Worm (Caenorhabditis elegans): ENCODE measurements around the gene srt-35.

srt-35 gene

ce11 chrV:4260090-4260489, 4.3 kb downstream of the srt-35 start, which contains the start of gene srt-3:
TSS of gene srt-3 (minus strand) at chrV:4260190.
- TF ChIP-seq nhr-25 (tag; optimal IDR thresholded peaks at IDR 0.05; ENCODE audit: borderline replicate concordance, insufficient read depth) (no peak), lin-39 (tag; optimal IDR thresholded peaks at IDR 0.05) (no peak), F37D6.2 (tag; optimal IDR thresholded peaks at IDR 0.05) (no peak), madf-5 (GFP tag; IDR thresholded peaks at IDR 0.05) (no peak), mdt-29 (GFP tag; IDR thresholded peaks at IDR 0.05) (no peak), fkh-10 (GFP tag; optimal IDR thresholded peaks at IDR 0.05) (no peak), arid-1 (GFP tag; conservative IDR thresholded peaks at IDR 0.05) (no peak), nhr-10 (tag; optimal IDR thresholded peaks at IDR 0.05) (no peak), unc-62 (GFP tag; optimal IDR thresholded peaks at IDR 0.05 in 1 of 2) (no peak), unc-62 (tag; optimal IDR thresholded peaks at IDR 0.05) (no peak), Y5F2A.4 (GFP tag; optimal IDR thresholded peaks at IDR 0.05) (no peak), spr-1 (tag; optimal IDR thresholded peaks at IDR 0.05) (no peak), ceh-32 (tag; optimal IDR thresholded peaks at IDR 0.05; ENCODE audit: poor library complexity) (no peak), nhr-76 (tag; optimal IDR thresholded peaks at IDR 0.05) (no peak), hif-1 (tag; optimal IDR thresholded peaks at IDR 0.05) (no peak), T20F7.1 (GFP tag; optimal IDR thresholded peaks at IDR 0.05) (no peak), skn-1 (tag; optimal IDR thresholded peaks at IDR 0.05) (no peak), set-16 (GFP tag; IDR thresholded peaks at IDR 0.05) (no peak), lin-15B (tag; optimal IDR thresholded peaks at IDR 0.05) (no peak)

ce11 chrV:4256474-4256873, 7.9 kb downstream of the srt-35 start, which contains the start of gene srt-14:
TSS of gene srt-14 (minus strand) at chrV:4256574.
- TF ChIP-seq duxl-1 (tag; optimal IDR thresholded peaks at IDR 0.05; ENCODE audit: poor library complexity) = no peak
- no peak for TF ChIP-seq mep-1 (tag; optimal IDR thresholded peaks at IDR 0.05)
- no peak for TF ChIP-seq T26A8.4 (GFP tag; IDR thresholded peaks at IDR 0.05)
- TF ChIP-seq nhr-48 (tag; optimal IDR thresholded peaks at IDR 0.05) = no peak

DNA sequence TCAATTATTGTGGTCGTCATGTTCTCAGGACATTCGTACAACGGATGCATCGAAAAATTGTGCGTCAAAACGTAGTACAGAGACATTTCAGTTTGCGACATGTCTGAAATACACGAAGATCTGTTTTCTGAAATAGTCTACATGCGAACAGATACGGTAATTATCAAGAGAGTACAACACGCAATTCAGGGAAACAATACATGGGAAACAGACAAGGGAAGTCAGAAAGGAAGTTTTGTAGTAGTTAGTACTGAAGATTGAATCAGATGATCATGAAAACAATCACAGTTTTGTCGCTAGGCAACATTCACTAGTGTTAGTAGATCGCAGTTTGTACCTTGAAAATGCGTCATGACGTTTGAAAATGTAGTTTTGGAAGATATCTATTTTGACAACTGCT, 14.4 kb downstream of the srt-35 start, which contains the start of gene srt-13:
srt-13 (minus strand) TSS at position 101 of the 400 bp plus-strand sequence.
- TF ChIP-seq mdl-1 (tag; optimal IDR thresholded peaks at IDR 0.05) (no peak), aly-2 (tag; optimal IDR thresholded peaks at IDR 0.05) (no peak), rbr-2 (tag; optimal IDR thresholded peaks at IDR 0.05) (no peak), T20F7.1 (GFP tag; optimal IDR thresholded peaks at IDR 0.05) (no peak), nhr-42 (GFP tag; IDR thresholded peaks at IDR 0.05) (no peak), snpc-1.2 (GFP tag; IDR thresholded peaks at IDR 0.05) (no peak), mdt-29 (GFP tag; IDR thresholded peaks at IDR 0.05) (no peak), nhr-25 (tag; optimal IDR thresholded peaks at IDR 0.05; ENCODE audit: borderline replicate concordance, insufficient read depth) (no peak), fos-1 (tag; optimal IDR thresholded peaks at IDR 0.05) (no peak), ceh-82 (tag; optimal IDR thresholded peaks at IDR 0.05) (no peak), nhr-10 (tag; optimal IDR thresholded peaks at IDR 0.05) (no peak), ceh-44 (GFP tag; IDR thresholded peaks at IDR 0.05) (no peak), set-16 (GFP tag; IDR thresholded peaks at IDR 0.05) (no peak), nhr-111 (GFP tag; optimal IDR thresholded peaks at IDR 0.05) (no peak), nhr-48 (tag; optimal IDR thresholded peaks at IDR 0.05) (no peak), zfp-3 (GFP tag; conservative IDR thresholded peaks at IDR 0.05) (no peak), sdz-12 (GFP tag; optimal IDR thresholded peaks at IDR 0.05) (no peak), ceh-62 (tag; optimal IDR thresholded peaks at IDR 0.05) (no peak), tag-97 (GFP tag; IDR thresholded peaks at IDR 0.05) (no peak)

DNA sequence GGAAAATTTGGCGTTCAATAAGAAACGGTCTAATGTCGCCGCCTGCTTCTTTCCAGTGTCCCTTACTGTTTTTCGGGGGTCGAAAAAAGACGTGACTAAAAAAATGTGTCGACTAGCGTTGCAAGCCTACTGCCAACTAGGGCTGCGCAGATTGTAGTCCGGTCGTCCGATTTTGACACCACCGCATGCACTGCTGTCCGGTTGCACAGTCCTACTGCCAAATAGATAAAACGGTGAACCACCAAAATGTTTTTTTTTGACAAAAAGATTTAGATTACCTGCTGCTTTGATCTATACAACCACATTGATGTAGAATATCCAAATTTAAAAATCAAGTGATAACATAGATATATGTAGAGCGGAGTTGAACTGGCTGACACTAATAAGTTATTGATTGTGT, 16.1 kb downstream of the srt-35 start:
- no peak for TF ChIP-seq nhr-6 (tag; optimal IDR thresholded peaks at IDR 0.05)
- no peak for TF ChIP-seq php-3 (GFP tag; IDR thresholded peaks at IDR 0.05)
- TF ChIP-seq nhr-41 (GFP tag; IDR thresholded peaks at IDR 0.05) = no peak
- TF ChIP-seq dmd-6 (GFP tag; IDR thresholded peaks at IDR 0.05) = no peak
- no peak for TF ChIP-seq nhr-77 (tag; optimal IDR thresholded peaks at IDR 0.05)
- TF ChIP-seq pqm-1 (tag; optimal IDR thresholded peaks at IDR 0.05) = no peak
- no peak for TF ChIP-seq zfp-3 (GFP tag; conservative IDR thresholded peaks at IDR 0.05)
- no peak for TF ChIP-seq ceh-82 (tag; optimal IDR thresholded peaks at IDR 0.05)
- no peak for TF ChIP-seq fkh-10 (GFP tag; optimal IDR thresholded peaks at IDR 0.05)
- no peak for TF ChIP-seq dpl-1 (GFP tag; optimal IDR thresholded peaks at IDR 0.05)
- TF ChIP-seq mdt-29 (GFP tag; IDR thresholded peaks at IDR 0.05) = no peak
- TF ChIP-seq lin-38 (GFP tag; IDR thresholded peaks at IDR 0.05) = no peak
- TF ChIP-seq nhr-237 (tag; optimal IDR thresholded peaks at IDR 0.05) = no peak
- no peak for TF ChIP-seq Y75B8A.6 (GFP tag; IDR thresholded peaks at IDR 0.05)
- TF ChIP-seq ztf-7 (tag; optimal IDR thresholded peaks at IDR 0.05) = no peak
- no peak for TF ChIP-seq snpc-4 (tag; optimal IDR thresholded peaks at IDR 0.05)
- no peak for TF ChIP-seq gei-8 (GFP tag; optimal IDR thresholded peaks at IDR 0.05)

Data from whole organism, L4 larva.